Worm (Caenorhabditis elegans): ENCODE results near the gene F58F9.1.

DNA sequence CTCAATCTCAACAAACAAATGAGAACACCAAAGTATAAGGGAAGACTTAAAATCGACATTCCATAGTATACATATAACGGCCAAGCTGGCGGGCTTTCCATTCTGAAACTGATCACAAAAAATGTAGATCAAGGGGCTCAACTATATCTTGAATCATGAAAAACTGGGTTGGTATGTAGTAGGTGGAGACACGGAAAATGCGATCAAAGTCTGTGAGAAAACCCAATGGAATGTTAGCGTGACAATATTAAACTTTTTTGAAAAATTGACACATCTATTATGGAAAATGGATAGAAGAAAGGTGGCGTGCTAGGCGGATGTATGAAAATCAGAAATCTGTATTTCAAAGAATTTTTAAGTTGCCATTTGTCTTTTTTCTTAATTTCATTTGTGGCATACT is 13.6 kb downstream of the F58F9.1 start, which contains the start of gene srv-28:
- TF ChIP-seq elt-3 (tag; optimal IDR thresholded peaks at IDR 0.05) (no peak), elt-1 (tag; optimal IDR thresholded peaks at IDR 0.05) (no peak), ZK546.5 (tag; optimal IDR thresholded peaks at IDR 0.05) (no peak), mdl-1 (tag; optimal IDR thresholded peaks at IDR 0.05) (no peak), pqm-1 (tag; optimal IDR thresholded peaks at IDR 0.05) (no peak), nhr-28 (tag; optimal IDR thresholded peaks at IDR 0.05) (no peak), lin-39 (tag; optimal IDR thresholded peaks at IDR 0.05) (no peak), aly-2 (tag; optimal IDR thresholded peaks at IDR 0.05) (no peak), mml-1 (tag; optimal IDR thresholded peaks at IDR 0.05) (no peak), ama-1 (optimal IDR thresholded peaks at IDR 0.05) (no peak), ceh-9 (tag; optimal IDR thresholded peaks at IDR 0.05) (no peak)

All from whole organism, L3 larva.